Fruit fly (Drosophila melanogaster): ENCODE data around the gene rux.

dm6 chrX:6068714-6069113, 31.1 kb upstream of the rux start:
- TF ChIP-seq inv (GFP tag; IDR thresholded peaks at IDR 0.05; ENCODE audit: partially characterized antibody): no peak
- TF ChIP-seq Ssrp (tag; optimal IDR thresholded peaks at IDR 0.05): no peak
- no peak for TF ChIP-seq CG4854 (GFP tag; optimal IDR thresholded peaks at IDR 0.05)
- TF ChIP-seq CG3163 (GFP tag; optimal IDR thresholded peaks at IDR 0.05): peak; percentile 59
- TF ChIP-seq pros (GFP tag; optimal IDR thresholded peaks at IDR 0.05): no peak
- TF ChIP-seq da (GFP tag; optimal IDR thresholded peaks at IDR 0.05): no peak
- TF ChIP-seq H2.0 (GFP tag; IDR thresholded peaks at IDR 0.05): no peak
- no peak for TF ChIP-seq Sry-δ (GFP tag; optimal IDR thresholded peaks at IDR 0.05)
- no peak for TF ChIP-seq psq (GFP tag; optimal IDR thresholded peaks at IDR 0.05)
- TF ChIP-seq ac (GFP tag; optimal IDR thresholded peaks at IDR 0.05): no peak
- TF ChIP-seq CG16863 (GFP tag; optimal IDR thresholded peaks at IDR 0.05): no peak
- no peak for TF ChIP-seq GATAe (GFP tag; conservative IDR thresholded peaks at IDR 0.05)
- no peak for TF ChIP-seq sim (GFP tag; IDR thresholded peaks at IDR 0.05)

Data from whole organism, embryonic.